Fruit fly (Drosophila melanogaster) whole organism, adult: ENCODE data around the gene tal-1A.
A peak's percentile ranks its signal among the peaks of the same experiment; 100 is the strongest.

Experiments
- CG11617 ChIP-seq: fragments of 200-800 bp; sonication (Bioruptor generic); optimal IDR thresholded peaks from 2 replicates; lab custom pipeline; 2017; ENCODE audit warnings: mild to moderate bottlenecking, missing biosample characterization, missing genetic modification reagents, missing genetic modification characterization
- CG12768 ChIP-seq: fragments of 200-800 bp; sonication (Bioruptor generic); optimal IDR thresholded peaks from 2 replicates; lab custom pipeline; 2017; ENCODE audit warnings: missing biosample characterization, missing genetic modification characterization, mild to moderate bottlenecking, moderate library complexity, missing genetic modification reagents
- CG14711 ChIP-seq: fragments of 200-800 bp; sonication (Bioruptor generic); optimal IDR thresholded peaks from 2 replicates; lab custom pipeline; 2018; ENCODE audit warnings: missing biosample characterization, mild to moderate bottlenecking, missing genetic modification characterization, moderate library complexity
- CG1620 ChIP-seq: fragments of 200-800 bp; sonication (Bioruptor generic); optimal IDR thresholded peaks from 2 replicates; lab custom pipeline; 2016; ENCODE audit warnings: missing biosample characterization, missing genetic modification characterization
- CG33017 ChIP-seq: fragments of 200-800 bp; sonication (Bioruptor generic); optimal IDR thresholded peaks from 2 replicates; lab custom pipeline; 2018; ENCODE audit warnings: missing biosample characterization, mild to moderate bottlenecking, missing genetic modification characterization, moderate library complexity
- CG5204 ChIP-seq: fragments of 200-800 bp; sonication (Bioruptor generic); optimal IDR thresholded peaks from 2 replicates; lab custom pipeline; 2016; ENCODE audit warnings: missing biosample characterization, missing genetic modification characterization
- CG7045 ChIP-seq: fragments of 200-800 bp; sonication (Bioruptor generic); optimal IDR thresholded peaks from 2 replicates; lab custom pipeline; 2017; ENCODE audit warnings: missing biosample characterization, mild to moderate bottlenecking, missing genetic modification characterization
- CG7101 ChIP-seq: fragments of 200-800 bp; sonication (Bioruptor generic); optimal IDR thresholded peaks from 2 replicates; lab custom pipeline; 2018; ENCODE audit warnings: missing biosample characterization, mild to moderate bottlenecking, missing genetic modification characterization, moderate library complexity
- Clk ChIP-seq: fragments of 200-800 bp; sonication (Bioruptor generic); optimal IDR thresholded peaks from 2 replicates; lab custom pipeline; 2017; ENCODE audit warnings: missing biosample characterization, missing genetic modification characterization
- Crg-1 ChIP-seq: fragments of 200-800 bp; sonication (Bioruptor generic); optimal IDR thresholded peaks from 2 replicates; lab custom pipeline; 2016; ENCODE audit warnings: missing biosample characterization, missing genetic modification characterization
- Hr96 ChIP-seq: fragments of 200-800 bp; sonication (Bioruptor generic); optimal IDR thresholded peaks from 2 replicates; lab custom pipeline; 2016; ENCODE audit warnings: missing biosample characterization, missing genetic modification characterization
- Mnt ChIP-seq: fragments of 200-800 bp; sonication (Bioruptor generic); optimal IDR thresholded peaks from 2 replicates; lab custom pipeline; 2016; ENCODE audit warnings: missing biosample characterization, mild to moderate bottlenecking, missing genetic modification characterization
- bab1 ChIP-seq: fragments of 200-800 bp; sonication (Bioruptor generic); optimal IDR thresholded peaks from 3 replicates; lab custom pipeline; 2019; ENCODE audit warnings: missing biosample characterization, mild to moderate bottlenecking, missing genetic modification characterization, moderate library complexity
- cic ChIP-seq: fragments of 200-800 bp; sonication (Bioruptor generic); optimal IDR thresholded peaks from 2 replicates; lab custom pipeline; 2017; ENCODE audit warnings: missing biosample characterization, mild to moderate bottlenecking, missing genetic modification characterization, moderate library complexity
- cnc ChIP-seq, 2 experiments: fragments of >200 bp; optimal IDR thresholded peaks; 2 replicates each; lab custom pipeline; 2017
- kay ChIP-seq: fragments of 200-800 bp; sonication (Bioruptor generic); peaks from one replicate; lab custom pipeline; 2016; ENCODE audit warnings: missing biosample characterization, missing genetic modification characterization, borderline replicate concordance
- ovo ChIP-seq: fragments of 200-800 bp; sonication (Bioruptor generic); optimal IDR thresholded peaks from 2 replicates; lab custom pipeline; 2016; ENCODE audit warnings: missing biosample characterization, missing genetic modification characterization
- pad ChIP-seq: fragments of 200-800 bp; sonication (Bioruptor generic); optimal IDR thresholded peaks from 3 replicates; lab custom pipeline; 2017; ENCODE audit warnings: missing biosample characterization, missing genetic modification characterization, mild to moderate bottlenecking, moderate library complexity, missing genetic modification reagents
- tj ChIP-seq: fragments of 200-800 bp; sonication (Bioruptor generic); optimal IDR thresholded peaks from 3 replicates; lab custom pipeline; 2017; ENCODE audit warnings: missing biosample characterization, mild to moderate bottlenecking, missing genetic modification characterization, moderate library complexity
- toe ChIP-seq: fragments of 200-800 bp; sonication (Bioruptor generic); optimal IDR thresholded peaks from 2 replicates; lab custom pipeline; 2016; ENCODE audit warnings: missing biosample characterization, missing genetic modification characterization

The tal-1A gene

dm6 chr3R:13817480-13818305 is 4.8 kb downstream of the tal-1A start:
- TF ChIP-seq CG7101 (tag; lab: Kevin White, UChicago) = no peak

- TF ChIP-seq bab1 (GFP tag; lab: Kevin White, UChicago) = no peak
- TF ChIP-seq CG1620 (GFP tag; lab: Kevin White, UChicago) = peak; percentile 30
- no peak for TF ChIP-seq cnc (optimal IDR thresholded peaks at IDR 0.05; lab: Kevin White, UChicago)
- peak; percentile 57 for TF ChIP-seq Mnt (GFP tag; lab: Kevin White, UChicago)
- peak; percentile 14 for TF ChIP-seq cic
- peak; percentile 17 for TF ChIP-seq Crg-1
- peak; percentile 42 for TF ChIP-seq toe (GFP tag; lab: Kevin White, UChicago)
- no peak for TF ChIP-seq kay (GFP tag; lab: Kevin White, UChicago)
- peak; percentile 48 for TF ChIP-seq CG11617 (GFP tag; lab: Kevin White, UChicago)
- TF ChIP-seq CG7045 = peak; percentile 42
- TF ChIP-seq CG5204 (GFP tag; lab: Kevin White, UChicago) = peak; percentile 40
- peak; percentile 2 for TF ChIP-seq Hr96 (GFP tag; lab: Kevin White, UChicago)
- TF ChIP-seq CG14711 (tag; lab: Kevin White, UChicago) = no peak
- peak; percentile 7 for TF ChIP-seq CG33017 (tag; lab: Kevin White, UChicago)
- peak; percentile 22 for TF ChIP-seq CG12768 (GFP tag; lab: Kevin White, UChicago)
- peak; percentile 13 for TF ChIP-seq ovo
- peak; percentile 3 for TF ChIP-seq Clk (GFP tag; lab: Kevin White, UChicago)
- no peak for TF ChIP-seq tj (GFP tag; lab: Kevin White, UChicago)
- TF ChIP-seq CG7101 (tag; lab: Kevin White, UChicago) = peak; percentile 30
- peak; percentile 18 for TF ChIP-seq pad
Observed at dm6 chr3R:13819037-13819436, 6.1 kb downstream of the tal-1A start.

- TF ChIP-seq CG11617 (GFP tag; lab: Kevin White, UChicago) (no peak), ovo (no peak), toe (GFP tag; lab: Kevin White, UChicago) (no peak), cic (no peak), cnc (optimal IDR thresholded peaks at IDR 0.05; lab: Kevin White, UChicago) (no peak), CG33017 (tag; lab: Kevin White, UChicago) (no peak), CG12768 (GFP tag; lab: Kevin White, UChicago) (no peak), CG14711 (tag; lab: Kevin White, UChicago) (no peak), Clk (GFP tag; lab: Kevin White, UChicago) (no peak), CG5204 (GFP tag; lab: Kevin White, UChicago) (no peak), Crg-1 (no peak), CG7101 (tag; lab: Kevin White, UChicago) (no peak), tj (GFP tag; lab: Kevin White, UChicago) (no peak), CG1620 (GFP tag; lab: Kevin White, UChicago) (no peak), Hr96 (GFP tag; lab: Kevin White, UChicago) (no peak)
Observed at dm6 chr3R:13820483-13820882, 7.6 kb downstream of the tal-1A start.

- TF ChIP-seq tj (GFP tag; lab: Kevin White, UChicago) (peak; percentile 60), toe (GFP tag; lab: Kevin White, UChicago) (no peak)
Observed at dm6 chr3R:13822602-13823220, 9.8 kb downstream of the tal-1A start.

- TF ChIP-seq bab1 (GFP tag; lab: Kevin White, UChicago) (no peak), tj (GFP tag; lab: Kevin White, UChicago) (peak; percentile 64), CG5204 (GFP tag; lab: Kevin White, UChicago) (peak; percentile 11), kay (GFP tag; lab: Kevin White, UChicago) (peak; percentile 57), Crg-1 (no peak)
Observed at dm6 chr3R:13827953-13828922, 15.3 kb downstream of the tal-1A start, which contains the start of gene Mst87F. Gene Mst87F, minus strand, starts transcription at chr3R:13828008.

dm6 chr3R:13831042-13831441 is 18.1 kb downstream of the tal-1A start:
- TF ChIP-seq ovo (no peak), Crg-1 (no peak), cnc (optimal IDR thresholded peaks at IDR 0.05; lab: Kevin White, UChicago) (no peak), tj (GFP tag; lab: Kevin White, UChicago) (no peak), bab1 (GFP tag; lab: Kevin White, UChicago) (no peak), kay (GFP tag; lab: Kevin White, UChicago) (no peak), CG12768 (GFP tag; lab: Kevin White, UChicago) (no peak), pad (no peak), CG7101 (tag; lab: Kevin White, UChicago) (no peak), CG11617 (GFP tag; lab: Kevin White, UChicago) (no peak), cic (no peak), CG5204 (GFP tag; lab: Kevin White, UChicago) (no peak), CG14711 (tag; lab: Kevin White, UChicago) (no peak), Clk (GFP tag; lab: Kevin White, UChicago) (no peak), CG1620 (GFP tag; lab: Kevin White, UChicago) (no peak), toe (GFP tag; lab: Kevin White, UChicago) (no peak)
